Worm (Caenorhabditis elegans): ENCODE data around the gene ZK1307.3.

DNA sequence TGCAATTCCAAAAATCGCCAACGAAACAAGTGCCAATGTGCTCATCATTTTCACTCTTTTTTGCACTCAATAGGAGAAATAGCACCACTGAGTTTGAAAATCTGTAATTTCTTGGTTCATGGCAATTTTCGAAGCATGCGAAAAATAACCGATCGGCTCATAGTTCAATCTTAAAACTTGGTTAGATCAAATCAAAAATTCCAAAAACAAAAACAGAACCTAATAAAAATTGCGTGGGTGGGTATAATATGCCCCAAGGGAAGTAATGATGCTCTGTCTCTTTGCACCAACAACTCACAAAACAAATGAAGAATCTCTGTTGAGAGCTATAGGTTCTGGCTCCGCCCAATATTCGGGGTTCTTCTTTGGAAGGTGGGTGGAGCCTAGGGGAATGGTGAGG is 39.0 kb upstream of the ZK1307.3 start, which contains the start of gene nlp-11:
- no peak for TF ChIP-seq lin-39 (tag; optimal IDR thresholded peaks at IDR 0.05)
- no peak for TF ChIP-seq nhr-10 (tag; optimal IDR thresholded peaks at IDR 0.05)
- TF ChIP-seq nhr-25 (tag; optimal IDR thresholded peaks at IDR 0.05) = no peak
- no peak for TF ChIP-seq mdl-1 (tag; optimal IDR thresholded peaks at IDR 0.05)
- TF ChIP-seq zag-1 (tag; optimal IDR thresholded peaks at IDR 0.05) = no peak
- no peak for TF ChIP-seq lsy-2 (tag; optimal IDR thresholded peaks at IDR 0.05)
- no peak for TF ChIP-seq aly-2 (tag; optimal IDR thresholded peaks at IDR 0.05)
- TF ChIP-seq alr-1 (tag; optimal IDR thresholded peaks at IDR 0.05) = no peak
- no peak for TF ChIP-seq ceh-82 (tag; optimal IDR thresholded peaks at IDR 0.05)
- TF ChIP-seq lin-13 (GFP tag; optimal IDR thresholded peaks at IDR 0.05) = no peak
- no peak for TF ChIP-seq snpc-4 (tag; optimal IDR thresholded peaks at IDR 0.05)
- no peak for TF ChIP-seq ZK546.5 (tag; optimal IDR thresholded peaks at IDR 0.05)
- TF ChIP-seq egl-27 (tag; optimal IDR thresholded peaks at IDR 0.05) = no peak
- TF ChIP-seq ztf-4 (tag; optimal IDR thresholded peaks at IDR 0.05) = no peak
